Fruit fly (Drosophila melanogaster) whole organism, embryonic: ENCODE data around the gene Lnk.

Source experiments
- Ada2b ChIP-seq: fragments of 200-800 bp; sonication (Bioruptor generic); IDR thresholded peaks from 2 replicates; pipeline ENCODE4 v1.3.6; 2022; ENCODE audit warnings: missing biosample characterization, missing genetic modification characterization
- BEAF-32 ChIP-seq: fragments of 200-800 bp; sonication (Bioruptor generic); optimal IDR thresholded peaks from 3 replicates; lab custom pipeline; 2017; ENCODE audit warnings: missing biosample characterization, missing genetic modification characterization, mild to moderate bottlenecking, moderate library complexity, missing genetic modification reagents
- CG10267 ChIP-seq: fragments of 200-800 bp; sonication (Bioruptor generic); optimal IDR thresholded peaks from 2 replicates; lab custom pipeline; 2018; ENCODE audit warnings: missing biosample characterization, mild to moderate bottlenecking, missing genetic modification characterization, moderate library complexity
- CG10462 ChIP-seq: fragments of 200-800 bp; sonication (Bioruptor generic); optimal IDR thresholded peaks from 2 replicates; lab custom pipeline; 2016; ENCODE audit warnings: missing biosample characterization, missing genetic modification characterization
- CG11504 ChIP-seq: fragments of 200-800 bp; sonication (Bioruptor generic); optimal IDR thresholded peaks from 3 replicates; lab custom pipeline; 2019; ENCODE audit warnings: missing biosample characterization, mild to moderate bottlenecking, missing genetic modification characterization, moderate library complexity
- CG11695 ChIP-seq: fragments of 200-800 bp; sonication (Bioruptor generic); IDR thresholded peaks from 3 replicates; pipeline ENCODE4 v1.3.6; 2022; ENCODE audit warnings: missing biosample characterization, missing genetic modification characterization
- CG14441 ChIP-seq: fragments of 200-800 bp; sonication (Bioruptor generic); IDR thresholded peaks from 2 replicates; pipeline ENCODE4 v1.3.6; 2022; ENCODE audit warnings: missing biosample characterization, missing genetic modification characterization
- CG14965 ChIP-seq: fragments of 200-800 bp; sonication (Bioruptor generic); optimal IDR thresholded peaks from 2 replicates; lab custom pipeline; 2016; ENCODE audit warnings: missing biosample characterization, missing genetic modification characterization, borderline replicate concordance
- CG15269 ChIP-seq: fragments of 200-800 bp; sonication (Bioruptor generic); optimal IDR thresholded peaks from 2 replicates; lab custom pipeline; 2018; ENCODE audit warnings: missing biosample characterization, mild to moderate bottlenecking, missing genetic modification characterization, moderate library complexity
- CG15514 ChIP-seq: fragments of 200-800 bp; sonication (Bioruptor generic); optimal IDR thresholded peaks from 3 replicates; lab custom pipeline; 2017; ENCODE audit warnings: missing biosample characterization, missing genetic modification characterization, mild to moderate bottlenecking, moderate library complexity, missing genetic modification reagents
- CG16779 ChIP-seq: fragments of 200-800 bp; sonication (Bioruptor generic); IDR thresholded peaks from 2 replicates; pipeline ENCODE4 v1.3.6; 2022; ENCODE audit warnings: missing biosample characterization, missing genetic modification characterization
- CG18599 ChIP-seq: fragments of 200-800 bp; sonication (Bioruptor generic); optimal IDR thresholded peaks from 3 replicates; lab custom pipeline; 2017; ENCODE audit warnings: missing biosample characterization, missing genetic modification characterization, mild to moderate bottlenecking, moderate library complexity, missing genetic modification reagents
- CG18764 ChIP-seq: fragments of 200-800 bp; sonication (Bioruptor generic); optimal IDR thresholded peaks from 3 replicates; lab custom pipeline; 2016; ENCODE audit warnings: missing biosample characterization, missing genetic modification characterization
- CG2678 ChIP-seq: fragments of 200-800 bp; sonication (Bioruptor generic); optimal IDR thresholded peaks from 3 replicates; lab custom pipeline; 2019; ENCODE audit warnings: missing biosample characterization, mild to moderate bottlenecking, missing genetic modification characterization, moderate library complexity
- CG2875 ChIP-seq: fragments of 200-800 bp; sonication (Bioruptor generic); optimal IDR thresholded peaks from 2 replicates; lab custom pipeline; 2017; ENCODE audit warnings: missing biosample characterization, mild to moderate bottlenecking, missing genetic modification characterization, missing genetic modification reagents
- CG32532 ChIP-seq: fragments of 200-800 bp; sonication (Bioruptor generic); IDR thresholded peaks from 2 replicates; pipeline ENCODE4 v1.3.6; 2022; ENCODE audit warnings: missing biosample characterization, missing genetic modification characterization
- CG3281 ChIP-seq: fragments of 200-800 bp; sonication (Bioruptor generic); optimal IDR thresholded peaks from 3 replicates; lab custom pipeline; 2017; ENCODE audit warnings: missing biosample characterization, mild to moderate bottlenecking, missing genetic modification characterization
- CG3726 ChIP-seq: fragments of 200-800 bp; sonication (Bioruptor generic); IDR thresholded peaks from 3 replicates; pipeline ENCODE4, ENCODE4 v1.3.6; 2022; ENCODE audit warnings: missing biosample characterization, missing genetic modification characterization
- CG4617 ChIP-seq: fragments of 200-800 bp; sonication (Bioruptor generic); optimal IDR thresholded peaks from 3 replicates; lab custom pipeline; 2016; ENCODE audit warnings: missing biosample characterization, missing genetic modification characterization, borderline replicate concordance
- CG7928 ChIP-seq: fragments of 200-800 bp; sonication (Bioruptor generic); optimal IDR thresholded peaks from 2 replicates; lab custom pipeline; 2017; ENCODE audit warnings: missing biosample characterization, mild to moderate bottlenecking, missing genetic modification characterization
- CoRest ChIP-seq: fragments of 200-800 bp; sonication (Bioruptor generic); optimal IDR thresholded peaks from 3 replicates; lab custom pipeline; 2018; ENCODE audit warnings: missing biosample characterization, mild to moderate bottlenecking, missing genetic modification characterization, moderate library complexity
- Doc3 ChIP-seq: fragments of 200-800 bp; sonication (Bioruptor generic); IDR thresholded peaks from 3 replicates; pipeline ENCODE4 v1.3.6; 2022; ENCODE audit warnings: missing biosample characterization, missing genetic modification characterization; ENCODE audit not compliant: partially characterized antibody
- Drgx ChIP-seq: fragments of 200-800 bp; sonication (Bioruptor generic); IDR thresholded peaks from 2 replicates; pipeline ENCODE4 v1.3.6; 2022; ENCODE audit warnings: missing biosample characterization, missing genetic modification characterization
- Hey ChIP-seq: fragments of 200-800 bp; sonication (Bioruptor generic); optimal IDR thresholded peaks from 3 replicates; lab custom pipeline; 2018; ENCODE audit warnings: missing biosample characterization, mild to moderate bottlenecking, missing genetic modification characterization
- Med ChIP-seq: fragments of 200-800 bp; sonication (Bioruptor generic); peaks from one replicate; lab custom pipeline; 2016; ENCODE audit warnings: missing biosample characterization, missing genetic modification characterization, mild to moderate bottlenecking, inconsistent platforms, moderate library complexity
- Meics ChIP-seq: fragments of 200-800 bp; sonication (Bioruptor generic); optimal IDR thresholded peaks from 2 replicates; lab custom pipeline; 2017; ENCODE audit warnings: missing biosample characterization, mild to moderate bottlenecking, missing genetic modification characterization
- Nf-YB ChIP-seq: fragments of 200-800 bp; sonication (Bioruptor generic); optimal IDR thresholded peaks from 3 replicates; lab custom pipeline; 2019; ENCODE audit warnings: missing biosample characterization, mild to moderate bottlenecking, missing genetic modification characterization, moderate library complexity
- Rfx ChIP-seq: fragments of 200-800 bp; sonication (Bioruptor generic); IDR thresholded peaks from 2 replicates; pipeline ENCODE4 v1.3.6; 2022; ENCODE audit warnings: missing biosample characterization, missing genetic modification characterization
- Sox102F ChIP-seq: fragments of 200-800 bp; sonication (Bioruptor generic); optimal IDR thresholded peaks from 2 replicates; lab custom pipeline; 2018; ENCODE audit warnings: missing biosample characterization, mild to moderate bottlenecking, missing genetic modification characterization, moderate library complexity
- Trl ChIP-seq, 3 experiments: fragments of >200 bp in 2 of 3; fragments of 200-800 bp in 1 of 3; sonication (Bioruptor generic) in 1 of 3; optimal IDR thresholded peaks; 2 replicates in 1 of 3; 3 replicates in 2 of 3; lab custom pipeline; 2016 to 2017; ENCODE audit warnings: missing biosample characterization in 1 of 3, missing genetic modification characterization in 1 of 3
- Usf ChIP-seq: fragments of 200-800 bp; sonication (Bioruptor generic); optimal IDR thresholded peaks from 2 replicates; lab custom pipeline; 2017; ENCODE audit warnings: missing genotype, missing biosample characterization, missing genetic modification characterization
- chm ChIP-seq: fragments of 200-800 bp; sonication (Bioruptor generic); IDR thresholded peaks from 2 replicates; pipeline ENCODE4 v1.3.6; 2022; ENCODE audit warnings: missing biosample characterization, missing genetic modification characterization
- crp ChIP-seq, 2 experiments: fragments of 200-800 bp; sonication (Bioruptor generic); optimal IDR thresholded peaks; 2 replicates in 1 of 2; 3 replicates in 1 of 2; lab custom pipeline; 2017; ENCODE audit warnings: missing biosample characterization in 2 of 2, missing genetic modification characterization in 2 of 2, mild to moderate bottlenecking in 1 of 2, moderate library complexity in 1 of 2
- ewg ChIP-seq: fragments of 200-800 bp; sonication (Bioruptor generic); optimal IDR thresholded peaks from 3 replicates; lab custom pipeline; 2017; ENCODE audit warnings: mild to moderate bottlenecking, missing biosample characterization, missing genetic modification reagents, missing genetic modification characterization
- grau ChIP-seq: fragments of 200-800 bp; optimal IDR thresholded peaks from 3 replicates; lab custom pipeline; 2019; ENCODE audit warnings: missing biosample characterization, mild to moderate bottlenecking, missing genetic modification characterization, moderate library complexity
- hbn ChIP-seq: fragments of 200-800 bp; sonication (Bioruptor generic); IDR thresholded peaks from 2 replicates; pipeline ENCODE4 v1.3.6; 2022; ENCODE audit warnings: missing biosample characterization, missing genetic modification characterization; ENCODE audit not compliant: partially characterized antibody
- knrl ChIP-seq: fragments of 200-800 bp; sonication (Bioruptor generic); IDR thresholded peaks from 3 replicates; pipeline ENCODE4 v1.3.6; 2022; ENCODE audit warnings: missing biosample characterization, missing genetic modification characterization; ENCODE audit not compliant: partially characterized antibody
- mam ChIP-seq: fragments of 200-800 bp; sonication (Bioruptor generic); optimal IDR thresholded peaks from 3 replicates; lab custom pipeline; 2016; ENCODE audit warnings: missing biosample characterization, missing genetic modification characterization
- mld ChIP-seq: fragments of 200-800 bp; sonication (Bioruptor generic); IDR thresholded peaks from 3 replicates; pipeline ENCODE4 v1.3.6; 2022; ENCODE audit warnings: missing biosample characterization, missing genetic modification characterization; ENCODE audit not compliant: partially characterized antibody
- nmo ChIP-seq: fragments of 200-800 bp; sonication (Bioruptor generic); optimal IDR thresholded peaks from 2 replicates; lab custom pipeline; 2018; ENCODE audit warnings: missing biosample characterization, mild to moderate bottlenecking, missing genetic modification characterization, moderate library complexity
- odd ChIP-seq: fragments of 200-800 bp; sonication (Bioruptor generic); optimal IDR thresholded peaks from 2 replicates; lab custom pipeline; 2017; ENCODE audit warnings: missing biosample characterization, mild to moderate bottlenecking, missing genetic modification characterization
- pho ChIP-seq: fragments of 200-800 bp; sonication (Bioruptor generic); optimal IDR thresholded peaks from 2 replicates; lab custom pipeline; 2016; ENCODE audit warnings: missing biosample characterization, missing genetic modification characterization
- phol ChIP-seq: fragments of 200-800 bp; sonication (Bioruptor generic); optimal IDR thresholded peaks from 3 replicates; lab custom pipeline; 2018; ENCODE audit warnings: missing biosample characterization, mild to moderate bottlenecking, missing genetic modification characterization, moderate library complexity
- ranshi ChIP-seq: fragments of 200-800 bp; sonication (Bioruptor generic); IDR thresholded peaks from 2 replicates; pipeline ENCODE4 v1.3.6; 2022; ENCODE audit warnings: missing biosample characterization, missing genetic modification characterization
- scrt ChIP-seq: fragments of 200-800 bp; sonication (Bioruptor generic); optimal IDR thresholded peaks from 2 replicates; lab custom pipeline; 2018; ENCODE audit warnings: missing biosample characterization, mild to moderate bottlenecking, missing genetic modification characterization, moderate library complexity
- unpg ChIP-seq: fragments of 200-800 bp; sonication (Bioruptor generic); optimal IDR thresholded peaks from 3 replicates; lab custom pipeline; 2018; ENCODE audit warnings: missing biosample characterization, mild to moderate bottlenecking, missing genetic modification characterization, moderate library complexity
- zen ChIP-seq: fragments of 200-800 bp; sonication (Bioruptor generic); optimal IDR thresholded peaks from 3 replicates; lab custom pipeline; 2018; ENCODE audit warnings: missing biosample characterization, mild to moderate bottlenecking, missing genetic modification characterization, moderate library complexity
- zfh1 ChIP-seq: fragments of 200-800 bp; sonication (Bioruptor generic); IDR thresholded peaks from 3 replicates; pipeline ENCODE4 v1.3.6; 2022; ENCODE audit warnings: missing biosample characterization, missing genetic modification characterization

Lnk gene

DNA sequence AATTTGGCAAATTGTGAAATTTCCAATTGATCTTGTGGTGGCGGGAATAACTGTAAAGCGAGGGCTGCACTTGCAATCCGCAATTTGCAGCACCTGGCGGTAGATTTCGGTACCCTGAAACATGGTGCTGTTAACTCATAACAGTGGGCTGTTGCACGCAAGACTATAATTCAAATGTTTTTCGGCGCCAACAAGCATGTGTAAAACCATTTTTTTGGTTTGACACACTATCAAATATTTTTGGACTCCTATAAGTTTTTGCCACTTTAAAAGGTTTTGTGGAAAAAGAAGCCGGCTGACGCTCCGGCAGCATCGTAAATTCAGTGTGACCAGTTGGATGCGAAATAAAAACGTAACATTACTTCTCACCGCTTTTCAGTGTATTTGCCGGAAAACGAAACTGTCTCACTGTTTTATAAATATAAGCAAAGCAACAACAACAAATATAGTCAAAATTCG, 37.1 kb upstream of the Lnk start, which contains the start of the genes CG14545 and CG5886 (continued):
- TF ChIP-seq nmo (GFP tag; lab: Kevin White, UChicago) (peak; percentile 63), Med (peak; percentile 63), Trl (optimal IDR thresholded peaks at IDR 0.05; lab: Kevin White, UChicago) (no peak), Trl (GFP tag; optimal IDR thresholded peaks at IDR 0.05; lab: Kevin White, UChicago) (no peak), CG10267 (peak; percentile 47), pho (GFP tag; lab: Kevin White, UChicago) (peak; percentile 24), knrl (peak; percentile 34; the same call in 1 of the 3 replicates), CG15514 (peak; percentile 33), CG10462 (GFP tag; lab: Kevin White, UChicago) (no peak), CG14965 (peak; percentile 36), zfh1 (GFP tag; lab: Robert Waterston, UW) (0 out of 3 replicates have a peak, but pooled peaks have one; percentile 23), Rfx (GFP tag; lab: Robert Waterston, UW) (peak; percentile 18; the same call in 1 of the 2 replicates), CG7928 (GFP tag; lab: Kevin White, UChicago) (peak; percentile 88), Nf-YB (GFP tag; lab: Kevin White, UChicago) (no peak), phol (tag; lab: Kevin White, UChicago) (peak; percentile 35), CoRest (tag; lab: Kevin White, UChicago) (peak; percentile 23), CG4617 (GFP tag; lab: Kevin White, UChicago) (peak; percentile 29), BEAF-32 (peak; percentile 34)

- TF ChIP-seq CG2678 (tag; lab: Kevin White, UChicago): peak; percentile 37
- peak; percentile 76 for TF ChIP-seq CG18599
- TF ChIP-seq odd (GFP tag; lab: Kevin White, UChicago): no peak
- peak; percentile 46; the same call in 1 of the 2 replicates for TF ChIP-seq Ada2b (GFP tag; lab: Robert Waterston, UW)
- peak; percentile 14 for TF ChIP-seq scrt (GFP tag; lab: Kevin White, UChicago)
- TF ChIP-seq ewg (GFP tag; lab: Kevin White, UChicago): peak; percentile 12
- no peak for TF ChIP-seq CG16779
- no peak for TF ChIP-seq Sox102F
- peak; percentile 53 for TF ChIP-seq CG11504
- no peak for TF ChIP-seq Usf
- no peak for TF ChIP-seq mld (GFP tag; lab: Robert Waterston, UW)
- TF ChIP-seq ranshi (GFP tag; lab: Robert Waterston, UW): peak; percentile 16; the same call in 1 of the 2 replicates
- TF ChIP-seq CG15269: peak; percentile 28
- no peak for TF ChIP-seq CG3726 (GFP tag; lab: Robert Waterston, UW)
- no peak for TF ChIP-seq hbn
- TF ChIP-seq mam (GFP tag; lab: Kevin White, UChicago): no peak
- TF ChIP-seq Hey (tag; lab: Kevin White, UChicago): no peak
- no peak for TF ChIP-seq CG18764 (GFP tag; lab: Kevin White, UChicago)
- TF ChIP-seq CG2875 (GFP tag; lab: Kevin White, UChicago): no peak
- no peak for TF ChIP-seq crp (GFP tag; optimal IDR thresholded peaks at IDR 0.05; lab: Kevin White, UChicago)
- TF ChIP-seq CG15514: peak; percentile 26
- peak; percentile 53 for TF ChIP-seq CG3281 (GFP tag; lab: Kevin White, UChicago)
- peak; percentile 32 for TF ChIP-seq grau (tag; lab: Kevin White, UChicago)
- no peak for TF ChIP-seq chm (GFP tag; lab: Robert Waterston, UW)
- peak; percentile 47 for TF ChIP-seq CG14441
- peak; percentile 48; the same call in 1 of the 2 replicates for TF ChIP-seq Drgx
- peak; percentile 30 for TF ChIP-seq CG32532 (GFP tag; lab: Robert Waterston, UW)
- peak; percentile 19 for TF ChIP-seq Meics (GFP tag; lab: Kevin White, UChicago)
- TF ChIP-seq Doc3 (GFP tag; lab: Robert Waterston, UW): no peak
- TF ChIP-seq CG11695: 0 out of 3 replicates have a peak, but pooled peaks have one; percentile 45
- no peak for TF ChIP-seq zen (tag; lab: Kevin White, UChicago)
- TF ChIP-seq unpg: peak; percentile 28
These were observed 33.5 kb upstream of the Lnk start for dm6 chr3R:25854825-25855224.
